Worm (Caenorhabditis elegans) whole organism, L1 larva: ENCODE data around the gene T01B7.9.

Experiments
- aly-2 ChIP-seq: fragments of 150-350 bp; optimal IDR thresholded peaks from 2 replicates; lab custom pipeline; 2014; ENCODE audit warnings: missing biosample characterization, missing genetic modification characterization
- ama-1 ChIP-seq: fragments of 150-350 bp; optimal IDR thresholded peaks from 2 replicates; lab custom pipeline; 2014
- ceh-63 ChIP-seq: fragments of 200-800 bp; sonication (Bioruptor generic); optimal IDR thresholded peaks from 2 replicates; lab custom pipeline; 2018; ENCODE audit warnings: mild to moderate bottlenecking, missing genetic modification characterization, missing compliant biosample characterization
- elt-2 ChIP-seq: sonication (generic microtip); optimal IDR thresholded peaks from 2 replicates; lab custom pipeline; 2016; ENCODE audit warnings: missing genetic modification characterization, mild to moderate bottlenecking, inconsistent platforms, missing compliant biosample characterization, missing genetic modification reagents
- fos-1 ChIP-seq: fragments of 150-350 bp; optimal IDR thresholded peaks from 2 replicates; lab custom pipeline; 2014; ENCODE audit warnings: missing biosample characterization, missing genetic modification characterization
- jun-1 ChIP-seq: fragments of 150-350 bp; optimal IDR thresholded peaks from 2 replicates; lab custom pipeline; 2014; ENCODE audit warnings: missing biosample characterization, missing genetic modification reagents, missing genetic modification characterization
- lir-3 ChIP-seq: sonication (generic microtip); optimal IDR thresholded peaks from 2 replicates; lab custom pipeline; 2016; ENCODE audit warnings: mild to moderate bottlenecking, missing genetic modification characterization, moderate library complexity, missing compliant biosample characterization; ENCODE audit not compliant: poor library complexity
- nhr-90 ChIP-seq: sonication (generic microtip); optimal IDR thresholded peaks from 2 replicates; lab custom pipeline; 2016; ENCODE audit warnings: mild to moderate bottlenecking, missing genetic modification characterization, missing compliant biosample characterization; ENCODE audit not compliant: poor library complexity
- pqm-1 ChIP-seq: sonication (generic microtip); optimal IDR thresholded peaks from 3 replicates; lab custom pipeline; 2017; ENCODE audit warnings: missing biosample characterization, missing genetic modification characterization
- skn-1 ChIP-seq: fragments of 150-350 bp; optimal IDR thresholded peaks from 2 replicates; lab custom pipeline; 2014; ENCODE audit warnings: missing biosample characterization, missing genetic modification characterization
- sox-4 ChIP-seq: sonication (generic microtip); optimal IDR thresholded peaks from 2 replicates; lab custom pipeline; 2016; ENCODE audit warnings: missing genetic modification characterization, missing compliant biosample characterization
- unc-62 ChIP-seq: fragments of 150-350 bp; optimal IDR thresholded peaks from 2 replicates; lab custom pipeline; 2014; ENCODE audit warnings: missing biosample characterization, missing genetic modification reagents, missing genetic modification characterization
- unc-86 ChIP-seq: sonication (generic microtip); optimal IDR thresholded peaks from 2 replicates; lab custom pipeline; 2016; ENCODE audit warnings: missing genetic modification characterization, missing compliant biosample characterization
- ztf-11 ChIP-seq, 2 experiments: sonication (generic microtip); optimal IDR thresholded peaks; 2 replicates each; lab custom pipeline; 2016 to 2017; ENCODE audit warnings: missing genetic modification characterization in 2 of 2, missing biosample characterization in 1 of 2, missing compliant biosample characterization in 1 of 2

DNA sequence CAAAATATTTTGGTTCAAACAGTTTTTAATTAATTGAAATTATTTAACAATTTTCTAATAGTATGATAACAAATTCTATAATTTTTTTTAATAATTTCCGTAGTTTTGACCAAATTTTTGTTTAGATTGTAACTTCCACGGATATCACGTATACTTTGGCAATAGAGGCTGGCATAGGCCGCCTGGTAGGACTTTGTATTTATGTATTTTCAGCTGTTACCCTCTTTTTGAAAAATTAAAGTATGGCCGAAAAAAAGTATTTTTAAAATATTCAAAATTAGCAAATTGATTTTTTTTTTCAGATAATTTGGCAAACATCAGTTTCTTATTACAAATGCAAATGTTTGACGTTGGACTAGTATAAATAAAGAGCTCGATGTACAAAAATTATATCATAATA lies 39.9 kb upstream of the T01B7.9 start, which contains the start of the genes nsph-1.1 and K08F8.15:
- TF ChIP-seq lir-3 (tag; lab: Kevin White, UChicago): no peak
- no peak for TF ChIP-seq jun-1 (tag; lab: Kevin White, UChicago)
- no peak for TF ChIP-seq aly-2 (tag; lab: Kevin White, UChicago)
- TF ChIP-seq sox-4 (tag; lab: Kevin White, UChicago): no peak
- TF ChIP-seq skn-1 (tag; lab: Kevin White, UChicago): no peak
- TF ChIP-seq nhr-90 (tag; lab: Kevin White, UChicago): no peak
- TF ChIP-seq ztf-11 (tag; optimal IDR thresholded peaks at IDR 0.05; lab: Kevin White, UChicago): no peak
- no peak for TF ChIP-seq unc-86 (tag; lab: Kevin White, UChicago)
- no peak for TF ChIP-seq fos-1 (tag; lab: Kevin White, UChicago)
- no peak for TF ChIP-seq unc-62 (GFP tag; lab: Kevin White, UChicago)
- no peak for TF ChIP-seq ceh-63 (GFP tag; lab: Kevin White, UChicago)
- no peak for TF ChIP-seq ama-1 (lab: Kevin White, UChicago)
- TF ChIP-seq pqm-1 (tag; lab: Kevin White, UChicago): no peak
- TF ChIP-seq elt-2 (tag; lab: Kevin White, UChicago): no peak
